Worm (Caenorhabditis elegans): ENCODE data around the gene wrt-1.
A peak's percentile ranks its signal among the peaks of the same experiment; 100 is the strongest.

wrt-1 gene

ce11 chrII:7534369-7534768 is 3.6 kb downstream of the wrt-1 start, which contains the start of gene wrt-10:
TSS of gene wrt-10 (minus strand) at chrII:7534563.
- no peak for TF ChIP-seq mec-3 (tag; optimal IDR thresholded peaks at IDR 0.05; ENCODE audit: borderline replicate concordance)
- no peak for TF ChIP-seq nhr-11 (tag; optimal IDR thresholded peaks at IDR 0.05)
- TF ChIP-seq ceh-18 (tag; optimal IDR thresholded peaks at IDR 0.05): no peak
- TF ChIP-seq Y22D7AL.16 (tag; optimal IDR thresholded peaks at IDR 0.05): no peak
- no peak for TF ChIP-seq dve-1 (tag; optimal IDR thresholded peaks at IDR 0.05)
- no peak for TF ChIP-seq fkh-6 (tag; optimal IDR thresholded peaks at IDR 0.05)
- TF ChIP-seq pha-2 (tag; optimal IDR thresholded peaks at IDR 0.05): no peak
- TF ChIP-seq ceh-24 (tag; optimal IDR thresholded peaks at IDR 0.05): no peak

- TF ChIP-seq unc-55 (GFP tag; optimal IDR thresholded peaks at IDR 0.05) (no peak), unc-42 (tag; optimal IDR thresholded peaks at IDR 0.05) (no peak), rnt-1 (tag; optimal IDR thresholded peaks at IDR 0.05) (no peak), pqm-1 (tag; optimal IDR thresholded peaks at IDR 0.05) (no peak), madf-2 (tag; optimal IDR thresholded peaks at IDR 0.05) (no peak), ref-2 (tag; optimal IDR thresholded peaks at IDR 0.05) (no peak), pat-9 (tag; optimal IDR thresholded peaks at IDR 0.05) (no peak), ahr-1 (tag; optimal IDR thresholded peaks at IDR 0.05) (no peak), K02D7.2 (tag; optimal IDR thresholded peaks at IDR 0.05) (no peak), hlh-8 (tag; optimal IDR thresholded peaks at IDR 0.05) (no peak), K09A11.1 (tag; optimal IDR thresholded peaks at IDR 0.05; ENCODE audit: insufficient read depth) (no peak), ttx-3 (tag; optimal IDR thresholded peaks at IDR 0.05) (no peak), eyg-1 (tag; optimal IDR thresholded peaks at IDR 0.05) (no peak), ceh-18 (tag; optimal IDR thresholded peaks at IDR 0.05) (no peak), elt-4 (tag; optimal IDR thresholded peaks at IDR 0.05) (no peak), ceh-6 (GFP tag; optimal IDR thresholded peaks at IDR 0.05) (no peak), tbx-2 (tag; optimal IDR thresholded peaks at IDR 0.05) (no peak), npax-4 (tag; optimal IDR thresholded peaks at IDR 0.05) (no peak), pros-1 (tag; optimal IDR thresholded peaks at IDR 0.05) (no peak), ceh-22 (tag; optimal IDR thresholded peaks at IDR 0.05) (no peak)
Observed at ce11 chrII:7534934-7535333, 4.1 kb downstream of the wrt-1 start, which contains the start of gene ZK1290.13. TSS of gene ZK1290.13 (plus strand) at chrII:7535006.

- TF ChIP-seq fkh-6 (tag; optimal IDR thresholded peaks at IDR 0.05) (no peak), syd-9 (tag; optimal IDR thresholded peaks at IDR 0.05) (no peak), C08G9.2 (tag; optimal IDR thresholded peaks at IDR 0.05) (peak; percentile 74), fax-1 (tag; optimal IDR thresholded peaks at IDR 0.05) (peak; percentile 17), tbx-2 (tag; optimal IDR thresholded peaks at IDR 0.05) (peak; percentile 62), npax-4 (tag; optimal IDR thresholded peaks at IDR 0.05) (no peak), ceh-45 (GFP tag; IDR thresholded peaks at IDR 0.05) (no peak), ets-4 (tag; optimal IDR thresholded peaks at IDR 0.05) (peak; percentile 61), lim-6 (tag; optimal IDR thresholded peaks at IDR 0.05) (peak; percentile 7), ceh-31 (tag; optimal IDR thresholded peaks at IDR 0.05) (peak; percentile 67), ceh-34 (tag; optimal IDR thresholded peaks at IDR 0.05) (no peak), ceh-2 (tag; optimal IDR thresholded peaks at IDR 0.05) (peak; percentile 70), che-1 (tag; optimal IDR thresholded peaks at IDR 0.05) (no peak), unc-42 (tag; optimal IDR thresholded peaks at IDR 0.05) (peak; percentile 47), rnt-1 (tag; optimal IDR thresholded peaks at IDR 0.05) (no peak), elt-2 (tag; optimal IDR thresholded peaks at IDR 0.05) (peak; percentile 44), elt-4 (tag; optimal IDR thresholded peaks at IDR 0.05) (no peak), hlh-8 (tag; optimal IDR thresholded peaks at IDR 0.05) (peak; percentile 38), madf-2 (tag; optimal IDR thresholded peaks at IDR 0.05) (no peak), zip-5 (tag; optimal IDR thresholded peaks at IDR 0.05) (no peak)
Observed at ce11 chrII:7537603-7538230, 6.9 kb downstream of the wrt-1 start, which contains the start of gene nfi-1. TSS of gene nfi-1 (plus strand) at chrII:7538180.

All from whole organism, late embryonic.